Fruit fly (Drosophila melanogaster) whole organism, adult: ENCODE data around the gene CG32269.

Experiments used
- cic ChIP-seq: fragments of 200-800 bp; sonication (Bioruptor generic); optimal IDR thresholded peaks from 2 replicates; lab custom pipeline; 2017; ENCODE audit warnings: missing biosample characterization, mild to moderate bottlenecking, missing genetic modification characterization, moderate library complexity
- cnc ChIP-seq, 2 experiments: fragments of >200 bp; optimal IDR thresholded peaks; 2 replicates each; lab custom pipeline; 2017

- TF ChIP-seq cnc (optimal IDR thresholded peaks at IDR 0.05; lab: Kevin White, UChicago) (no peak), cic (GFP tag; lab: Kevin White, UChicago) (no peak)
These were observed 36.4 kb upstream of the CG32269 start for dm6 chr3L:3245189-3245588.
